Fruit fly (Drosophila melanogaster): ENCODE data around the gene CG5001.

The CG5001 gene

dm6 chr2L:1230691-1231090 is 45.1 kb downstream of the CG5001 start (continued):
- TF ChIP-seq CG1602 (GFP tag; optimal IDR thresholded peaks at IDR 0.05) (no peak), Dip3 (GFP tag; optimal IDR thresholded peaks at IDR 0.05) (peak; percentile 20), fd64A (GFP tag; optimal IDR thresholded peaks at IDR 0.05) (no peak), ato (GFP tag; IDR thresholded peaks at IDR 0.05; ENCODE audit: partially characterized antibody) (no peak), ab (GFP tag; optimal IDR thresholded peaks at IDR 0.05) (no peak), jumu (GFP tag; optimal IDR thresholded peaks at IDR 0.05) (peak; percentile 19), pum (GFP tag; optimal IDR thresholded peaks at IDR 0.05) (no peak), CG11695 (GFP tag; IDR thresholded peaks at IDR 0.05) (0 out of 3 replicates have a peak, but pooled peaks have one; percentile 10), bcd (GFP tag; optimal IDR thresholded peaks at IDR 0.05) (peak; percentile 44), Lhr (GFP tag; optimal IDR thresholded peaks at IDR 0.05) (no peak), CG13287 (GFP tag; IDR thresholded peaks at IDR 0.05; ENCODE audit: partially characterized antibody) (no peak), CG12942 (GFP tag; optimal IDR thresholded peaks at IDR 0.05) (no peak), CG17359 (tag; optimal IDR thresholded peaks at IDR 0.05) (peak; percentile 37), CG14050 (GFP tag; IDR thresholded peaks at IDR 0.05) (no peak), HmgZ (tag; optimal IDR thresholded peaks at IDR 0.05) (no peak), cad (GFP tag; optimal IDR thresholded peaks at IDR 0.05) (no peak), CG15601 (tag; optimal IDR thresholded peaks at IDR 0.05) (no peak), pb (GFP tag; optimal IDR thresholded peaks at IDR 0.05) (no peak), Vsx1 (GFP tag; optimal IDR thresholded peaks at IDR 0.05) (no peak), grau (tag; optimal IDR thresholded peaks at IDR 0.05) (peak; percentile 36), CG7786 (GFP tag; optimal IDR thresholded peaks at IDR 0.05) (no peak), CG10366 (GFP tag; IDR thresholded peaks at IDR 0.05) (peak; percentile 18; the same call in 1 of the 2 replicates), lola (GFP tag; optimal IDR thresholded peaks at IDR 0.05) (no peak), chif (GFP tag; optimal IDR thresholded peaks at IDR 0.05) (no peak), CG8359 (GFP tag; optimal IDR thresholded peaks at IDR 0.05; ENCODE audit: borderline replicate concordance) (no peak), dm (GFP tag; optimal IDR thresholded peaks at IDR 0.05) (no peak), Lim3 (GFP tag; IDR thresholded peaks at IDR 0.05) (no peak), CG9817 (tag; optimal IDR thresholded peaks at IDR 0.05) (no peak), eyg (GFP tag; optimal IDR thresholded peaks at IDR 0.05) (no peak), D (optimal IDR thresholded peaks at IDR 0.05) (no peak), D (GFP tag; optimal IDR thresholded peaks at IDR 0.05) (no peak), ttk (GFP tag; IDR thresholded peaks at IDR 0.05) (no peak), yki (optimal IDR thresholded peaks at IDR 0.05) (no peak), tin (GFP tag; optimal IDR thresholded peaks at IDR 0.05) (peak; percentile 8), pnt (GFP tag; optimal IDR thresholded peaks at IDR 0.05) (peak; percentile 4), bsh (GFP tag; optimal IDR thresholded peaks at IDR 0.05) (peak in 1 of 2 experiments; percentile 11), Hr51 (GFP tag; optimal IDR thresholded peaks at IDR 0.05) (peak in 1 of 2 experiments; percentile 27), Antp (GFP tag; optimal IDR thresholded peaks at IDR 0.05) (no peak), CG9932 (GFP tag; IDR thresholded peaks at IDR 0.05) (no peak), gem (tag; optimal IDR thresholded peaks at IDR 0.05) (peak; percentile 54), Tbp (GFP tag; optimal IDR thresholded peaks at IDR 0.05) (no peak), CG17912 (GFP tag; optimal IDR thresholded peaks at IDR 0.05) (no peak), wor (GFP tag; IDR thresholded peaks at IDR 0.05) (no peak), CG10959 (GFP tag; IDR thresholded peaks at IDR 0.05) (no peak), MBD-R2 (GFP tag; IDR thresholded peaks at IDR 0.05) (no peak), Oaz (GFP tag; IDR thresholded peaks at IDR 0.05) (no peak), mam (GFP tag; optimal IDR thresholded peaks at IDR 0.05) (peak; percentile 15), CG14860 (GFP tag; IDR thresholded peaks at IDR 0.05; ENCODE audit: partially characterized antibody) (no peak), H15 (GFP tag; IDR thresholded peaks at IDR 0.05) (no peak), fd3F (GFP tag; optimal IDR thresholded peaks at IDR 0.05) (no peak), inv (GFP tag; IDR thresholded peaks at IDR 0.05; ENCODE audit: partially characterized antibody) (no peak), Dref (GFP tag; IDR thresholded peaks at IDR 0.05) (no peak)

All from whole organism, embryonic.